Fruit fly (Drosophila melanogaster): ENCODE data around the gene CG42822.

Gene CG42822

dm6 chr3R:17403188-17403587 lies 10.5 kb upstream of the CG42822 start, which contains the start of gene CG34279:
CG34279 (minus strand) TSS chr3R:17403288.
- TF ChIP-seq CG8478 (optimal IDR thresholded peaks at IDR 0.05) (no peak), CTCF (optimal IDR thresholded peaks at IDR 0.05) (no peak)

dm6 chr3R:17403618-17404017 lies 10.1 kb upstream of the CG42822 start, which contains the start of gene CG34280:
CG34280 (minus strand) TSS chr3R:17403718.
- TF ChIP-seq CTCF (optimal IDR thresholded peaks at IDR 0.05) (no peak), CG8478 (optimal IDR thresholded peaks at IDR 0.05) (no peak)

dm6 chr3R:17404155-17404554 lies 9.5 kb upstream of the CG42822 start:
- no peak for TF ChIP-seq CG8478 (optimal IDR thresholded peaks at IDR 0.05)
- no peak for TF ChIP-seq CTCF (optimal IDR thresholded peaks at IDR 0.05)

- TF ChIP-seq CG8478 (optimal IDR thresholded peaks at IDR 0.05) (no peak), CTCF (optimal IDR thresholded peaks at IDR 0.05) (no peak)
Measured at dm6 chr3R:17405009-17405408, 8.7 kb upstream of the CG42822 start, which contains the start of gene CG42823. CG42823 (minus strand) TSS chr3R:17405109.

- TF ChIP-seq CG8478 (optimal IDR thresholded peaks at IDR 0.05) (no peak), CTCF (optimal IDR thresholded peaks at IDR 0.05) (no peak)
Measured at dm6 chr3R:17406411-17406810, 7.3 kb upstream of the CG42822 start, which contains the start of the genes CG42824 and CG42798. CG42824 (minus strand) TSS chr3R:17406511. CG42798 (plus strand) TSS chr3R:17406678.

- no peak for TF ChIP-seq CG8478 (optimal IDR thresholded peaks at IDR 0.05)
Measured at dm6 chr3R:17407576-17407975, 6.1 kb upstream of the CG42822 start, which contains the start of gene CG17283. CG17283 (plus strand) TSS chr3R:17407876.

- TF ChIP-seq CTCF (optimal IDR thresholded peaks at IDR 0.05) (no peak), CG8478 (optimal IDR thresholded peaks at IDR 0.05) (no peak)
Measured at dm6 chr3R:17409319-17409718, 4.4 kb upstream of the CG42822 start, which contains the start of gene CG5860. CG5860 (plus strand) TSS chr3R:17409619.

- TF ChIP-seq CTCF (optimal IDR thresholded peaks at IDR 0.05) (no peak), CG8478 (optimal IDR thresholded peaks at IDR 0.05) (no peak)
Measured at dm6 chr3R:17410808-17411207, 2.9 kb upstream of the CG42822 start, which contains the start of gene CG5863. CG5863 (plus strand) TSS chr3R:17411108.

- TF ChIP-seq CG8478 (optimal IDR thresholded peaks at IDR 0.05), result no peak
- TF ChIP-seq CTCF (optimal IDR thresholded peaks at IDR 0.05), result no peak
Measured at dm6 chr3R:17412458-17413127, 1.1 kb upstream of the CG42822 start, which contains the start of gene CG42821. CG42821 (plus strand) TSS chr3R:17413077.

- TF ChIP-seq CTCF (optimal IDR thresholded peaks at IDR 0.05), result no peak
- TF ChIP-seq CG8478 (optimal IDR thresholded peaks at IDR 0.05), result no peak
Measured at dm6 chr3R:17415439-17415838, 1.7 kb downstream of the CG42822 start, which contains the start of gene CG5866. CG5866 (plus strand) TSS chr3R:17415739.

- no peak for TF ChIP-seq CTCF (optimal IDR thresholded peaks at IDR 0.05)
- no peak for TF ChIP-seq CG8478 (optimal IDR thresholded peaks at IDR 0.05)
Measured at dm6 chr3R:17417167-17417566, 3.5 kb downstream of the CG42822 start, which contains the start of gene CG33333. CG33333 (plus strand) TSS chr3R:17417467.

dm6 chr3R:17418459-17418858 lies 4.8 kb downstream of the CG42822 start, which contains the start of gene CG42834:
CG42834 (plus strand) TSS chr3R:17418759.
- TF ChIP-seq CTCF (optimal IDR thresholded peaks at IDR 0.05), result no peak
- no peak for TF ChIP-seq CG8478 (optimal IDR thresholded peaks at IDR 0.05)

dm6 chr3R:17420338-17420737 lies 6.6 kb downstream of the CG42822 start, which contains the start of gene CG42835:
CG42835 (plus strand) TSS chr3R:17420638.
- TF ChIP-seq CTCF (optimal IDR thresholded peaks at IDR 0.05) (no peak), CG8478 (optimal IDR thresholded peaks at IDR 0.05) (no peak)

dm6 chr3R:17422102-17422501 lies 8.4 kb downstream of the CG42822 start, which contains the start of gene CG14332:
CG14332 (minus strand) TSS chr3R:17422202.
- TF ChIP-seq CG8478 (optimal IDR thresholded peaks at IDR 0.05) (no peak), CTCF (optimal IDR thresholded peaks at IDR 0.05) (no peak)

- TF ChIP-seq CTCF (optimal IDR thresholded peaks at IDR 0.05), result no peak
Measured at dm6 chr3R:17425417-17425915, 11.8 kb downstream of the CG42822 start, which contains the start of gene cysu. cysu (plus strand) TSS chr3R:17425768.

dm6 chr3R:17426265-17426664 lies 12.6 kb downstream of the CG42822 start:
- TF ChIP-seq CG8478 (optimal IDR thresholded peaks at IDR 0.05) (no peak), CTCF (optimal IDR thresholded peaks at IDR 0.05) (no peak)

Measured in S2 (cell line).